Worm (Caenorhabditis elegans): Measurements from ENCODE around the gene col-105.

DNA sequence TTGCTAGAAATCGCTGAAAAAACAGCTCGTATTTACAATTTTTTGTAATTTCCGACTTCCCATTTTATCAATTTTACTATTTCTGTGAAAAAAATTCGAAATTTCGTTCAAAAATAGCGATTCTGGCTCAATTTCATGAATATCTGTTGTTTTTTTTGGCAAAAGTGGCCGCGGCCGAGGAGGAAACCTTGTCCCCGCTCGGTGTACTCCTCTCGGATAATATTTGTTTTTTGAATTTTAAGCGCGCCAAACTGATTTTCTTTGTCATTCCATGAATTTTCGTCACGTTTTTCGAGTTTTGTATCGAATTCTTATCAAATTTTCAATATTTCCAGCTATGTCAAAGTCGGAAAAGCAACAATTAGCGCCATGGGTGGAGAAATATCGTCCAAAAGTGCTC is 12.0 kb downstream of the col-105 start, which contains the start of gene rfc-2:
- TF ChIP-seq ama-1 (optimal IDR thresholded peaks at IDR 0.05) (no peak), tra-4 (tag; optimal IDR thresholded peaks at IDR 0.05) (no peak)
